Fruit fly (Drosophila melanogaster): Measurements from ENCODE around the gene Ugt302C1.
A peak's percentile ranks its signal among the peaks of the same experiment; 100 is the strongest.

Gene Ugt302C1

dm6 chr3R:11198062-11198472 is 41.2 kb downstream of the Ugt302C1 start (continued):
- TF ChIP-seq sisA (GFP tag; IDR thresholded peaks at IDR 0.05): no peak
- peak; percentile 38 for TF ChIP-seq caup (GFP tag; optimal IDR thresholded peaks at IDR 0.05; ENCODE audit: severe bottlenecking)
- TF ChIP-seq bcd (GFP tag; optimal IDR thresholded peaks at IDR 0.05): peak; percentile 12
- TF ChIP-seq sqz (GFP tag; optimal IDR thresholded peaks at IDR 0.05): no peak
- TF ChIP-seq CG6765 (GFP tag; optimal IDR thresholded peaks at IDR 0.05): no peak
- no peak for TF ChIP-seq CG2875 (GFP tag; optimal IDR thresholded peaks at IDR 0.05)
- no peak for TF ChIP-seq CG12299 (tag; optimal IDR thresholded peaks at IDR 0.05)
- 0 out of 3 replicates have a peak, but pooled peaks have one; percentile 8 for TF ChIP-seq otp (GFP tag; IDR thresholded peaks at IDR 0.05)
- TF ChIP-seq Mes4 (GFP tag; optimal IDR thresholded peaks at IDR 0.05): no peak
- TF ChIP-seq unpg (GFP tag; optimal IDR thresholded peaks at IDR 0.05): no peak
- no peak for TF ChIP-seq CG17912 (GFP tag; optimal IDR thresholded peaks at IDR 0.05)
- TF ChIP-seq CG9215 (GFP tag; IDR thresholded peaks at IDR 0.05): no peak
- TF ChIP-seq HLH3B (GFP tag; IDR thresholded peaks at IDR 0.05): no peak
- no peak for TF ChIP-seq Rx (GFP tag; IDR thresholded peaks at IDR 0.05)
- no peak for TF ChIP-seq CG3838 (GFP tag; optimal IDR thresholded peaks at IDR 0.05)
- peak; percentile 53 for TF ChIP-seq run (tag; optimal IDR thresholded peaks at IDR 0.05)
- TF ChIP-seq Usf (GFP tag; optimal IDR thresholded peaks at IDR 0.05): no peak
- peak; percentile 45 for TF ChIP-seq lab (GFP tag; optimal IDR thresholded peaks at IDR 0.05)
- TF ChIP-seq CkIIα-i1 (GFP tag; IDR thresholded peaks at IDR 0.05): no peak
- TF ChIP-seq CG10979 (tag; optimal IDR thresholded peaks at IDR 0.05): no peak
- TF ChIP-seq Hr39 (optimal IDR thresholded peaks at IDR 0.05): no peak
- TF ChIP-seq CG15269 (tag; optimal IDR thresholded peaks at IDR 0.05): no peak
- TF ChIP-seq Sry-β (GFP tag; optimal IDR thresholded peaks at IDR 0.05): no peak
- TF ChIP-seq CG13624 (GFP tag; optimal IDR thresholded peaks at IDR 0.05): peak; percentile 12
- TF ChIP-seq tap (tag; optimal IDR thresholded peaks at IDR 0.05): no peak
- no peak for TF ChIP-seq CG1647 (GFP tag; optimal IDR thresholded peaks at IDR 0.05)
- TF ChIP-seq seq (GFP tag; IDR thresholded peaks at IDR 0.05): no peak
- TF ChIP-seq CG31441 (GFP tag; IDR thresholded peaks at IDR 0.05): no peak
- TF ChIP-seq NFAT (GFP tag; IDR thresholded peaks at IDR 0.05): peak; percentile 60; the same call in 1 of the 2 replicates
- TF ChIP-seq eyg (GFP tag; optimal IDR thresholded peaks at IDR 0.05): no peak
- TF ChIP-seq CG9437 (GFP tag; optimal IDR thresholded peaks at IDR 0.05): no peak
- TF ChIP-seq bbx (GFP tag; IDR thresholded peaks at IDR 0.05; ENCODE audit: partially characterized antibody): peak; percentile 41; the same call in 1 of the 2 replicates
- peak; percentile 52 for TF ChIP-seq sug (tag; optimal IDR thresholded peaks at IDR 0.05)
- TF ChIP-seq jing (GFP tag; optimal IDR thresholded peaks at IDR 0.05): no peak
- TF ChIP-seq hbn (GFP tag; IDR thresholded peaks at IDR 0.05; ENCODE audit: partially characterized antibody): no peak; the same call in 1 of the 2 replicates
- no peak for TF ChIP-seq ash1 (GFP tag; optimal IDR thresholded peaks at IDR 0.05)
- peak; percentile 67 for TF ChIP-seq CG12769 (tag; optimal IDR thresholded peaks at IDR 0.05)
- 0 out of 3 replicates have a peak, but pooled peaks have one; percentile 23 for TF ChIP-seq CG6175 (GFP tag; IDR thresholded peaks at IDR 0.05)
- TF ChIP-seq CG31388 (GFP tag; optimal IDR thresholded peaks at IDR 0.05): no peak
- TF ChIP-seq CG34422 (GFP tag; IDR thresholded peaks at IDR 0.05): peak; percentile 41; the same call in 1 of the 3 replicates
- peak; percentile 23 for TF ChIP-seq Xbp1 (GFP tag; optimal IDR thresholded peaks at IDR 0.05)
- TF ChIP-seq CG6654 (GFP tag; optimal IDR thresholded peaks at IDR 0.05): no peak
- no peak for TF ChIP-seq Sry-δ (GFP tag; optimal IDR thresholded peaks at IDR 0.05)
- TF ChIP-seq sens-2 (GFP tag; IDR thresholded peaks at IDR 0.05): no peak
- TF ChIP-seq Elba2 (GFP tag; optimal IDR thresholded peaks at IDR 0.05): no peak
- TF ChIP-seq CG10321 (GFP tag; IDR thresholded peaks at IDR 0.05): peak; percentile 84
- no peak for TF ChIP-seq croc (GFP tag; conservative IDR thresholded peaks at IDR 0.05)
- no peak for TF ChIP-seq pnt (GFP tag; optimal IDR thresholded peaks at IDR 0.05)
- peak; percentile 47; the same call in 1 of the 2 replicates for TF ChIP-seq Drgx (GFP tag; IDR thresholded peaks at IDR 0.05)
- no peak for TF ChIP-seq CG32767 (GFP tag; IDR thresholded peaks at IDR 0.05)
- no peak for TF ChIP-seq CG15601 (tag; optimal IDR thresholded peaks at IDR 0.05)
